Worm (Caenorhabditis elegans): ENCODE measurements around the gene C50E3.7.

ce11 chrV:7635469-7635868 is 37.3 kb upstream of the C50E3.7 start, which contains the start of gene srd-29:
- TF ChIP-seq jun-1 (tag; optimal IDR thresholded peaks at IDR 0.05), result no peak
- TF ChIP-seq aly-2 (tag; optimal IDR thresholded peaks at IDR 0.05), result no peak
- no peak for TF ChIP-seq mep-1 (tag; optimal IDR thresholded peaks at IDR 0.05)
- no peak for TF ChIP-seq ceh-82 (tag; optimal IDR thresholded peaks at IDR 0.05)
- TF ChIP-seq lin-13 (GFP tag; optimal IDR thresholded peaks at IDR 0.05), result no peak
- TF ChIP-seq unc-62 (GFP tag; optimal IDR thresholded peaks at IDR 0.05 in 1 of 2), result no peak
- TF ChIP-seq unc-62 (tag; optimal IDR thresholded peaks at IDR 0.05), result no peak

Data from whole organism, L4 larva.